Fruit fly (Drosophila melanogaster): Measurements from ENCODE around the gene uif.
A peak's percentile ranks its signal among the peaks of the same experiment; 100 is the strongest.

DNA sequence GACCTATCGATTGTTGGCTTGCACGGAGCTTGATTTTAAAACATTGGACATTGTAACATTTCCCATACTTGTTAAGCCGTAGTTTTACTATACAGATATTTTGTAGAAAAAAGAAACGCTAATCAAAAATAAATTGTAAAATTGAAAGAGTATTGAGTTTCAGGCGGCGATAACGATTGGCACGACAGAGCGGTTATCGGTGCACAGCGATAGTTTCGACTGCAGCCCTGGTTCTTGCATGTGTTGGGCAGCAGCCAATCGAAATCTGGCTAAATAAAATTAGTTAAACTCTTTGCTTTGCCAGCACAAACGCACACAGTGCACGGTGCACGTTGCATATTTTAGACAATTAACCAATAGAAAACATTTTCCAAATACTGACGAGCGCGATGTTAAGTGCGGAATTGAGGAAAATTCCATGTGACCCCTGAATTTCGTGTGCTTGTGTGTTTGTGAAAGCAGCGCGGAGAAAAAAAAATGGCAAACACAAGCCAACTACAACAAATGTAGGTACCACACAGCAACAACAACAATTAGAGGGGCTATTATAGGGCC is 27.7 kb upstream of the uif start, which contains the start of gene milt:
- TF ChIP-seq EcR (GFP tag; optimal IDR thresholded peaks at IDR 0.05) (peak in 1 of 2 experiments; percentile 37), pan (optimal IDR thresholded peaks at IDR 0.05) (no peak)
